Fruit fly (Drosophila melanogaster) whole organism, embryonic: Measurements from ENCODE around the gene Set2.
A peak's percentile ranks its signal among the peaks of the same experiment; 100 is the strongest.

Source experiments
- CG10209 ChIP-seq: fragments of 200-800 bp; sonication (Bioruptor generic); optimal IDR thresholded peaks from 3 replicates; lab custom pipeline; 2017; ENCODE audit warnings: missing biosample characterization, mild to moderate bottlenecking, missing genetic modification characterization, missing genetic modification reagents
- CG10267 ChIP-seq: fragments of 200-800 bp; sonication (Bioruptor generic); optimal IDR thresholded peaks from 2 replicates; lab custom pipeline; 2018; ENCODE audit warnings: missing biosample characterization, mild to moderate bottlenecking, missing genetic modification characterization, moderate library complexity
- CG10462 ChIP-seq: fragments of 200-800 bp; sonication (Bioruptor generic); optimal IDR thresholded peaks from 2 replicates; lab custom pipeline; 2016; ENCODE audit warnings: missing biosample characterization, missing genetic modification characterization
- CG11456 ChIP-seq: fragments of 200-800 bp; sonication (Bioruptor generic); IDR thresholded peaks from 3 replicates; pipeline ENCODE4 v1.3.6; 2022; ENCODE audit warnings: missing biosample characterization, missing genetic modification characterization
- CG14860 ChIP-seq: fragments of 200-800 bp; sonication (Bioruptor generic); IDR thresholded peaks from 3 replicates; pipeline ENCODE4 v1.3.6; 2022; ENCODE audit warnings: missing biosample characterization, missing genetic modification characterization; ENCODE audit not compliant: partially characterized antibody
- CG1647 ChIP-seq: fragments of 200-800 bp; sonication (Bioruptor generic); optimal IDR thresholded peaks from 3 replicates; lab custom pipeline; 2016; ENCODE audit warnings: missing biosample characterization, missing genetic modification characterization
- CG17568 ChIP-seq: fragments of 200-800 bp; sonication (Bioruptor generic); optimal IDR thresholded peaks from 2 replicates; lab custom pipeline; 2018; ENCODE audit warnings: missing biosample characterization, mild to moderate bottlenecking, missing genetic modification characterization, moderate library complexity
- CG18011 ChIP-seq: fragments of 200-800 bp; sonication (Bioruptor generic); optimal IDR thresholded peaks from 2 replicates; lab custom pipeline; 2017; ENCODE audit warnings: missing biosample characterization, missing genetic modification characterization, mild to moderate bottlenecking, moderate library complexity, missing genotype
- CG18599 ChIP-seq: fragments of 200-800 bp; sonication (Bioruptor generic); optimal IDR thresholded peaks from 3 replicates; lab custom pipeline; 2017; ENCODE audit warnings: missing biosample characterization, missing genetic modification characterization, mild to moderate bottlenecking, moderate library complexity, missing genetic modification reagents
- CG2202 ChIP-seq: fragments of 200-800 bp; sonication (Bioruptor generic); optimal IDR thresholded peaks from 2 replicates; lab custom pipeline; 2018; ENCODE audit warnings: missing biosample characterization, mild to moderate bottlenecking, missing genetic modification characterization
- CG3065 ChIP-seq: fragments of 200-800 bp; sonication (Bioruptor generic); optimal IDR thresholded peaks from 2 replicates; lab custom pipeline; 2016; ENCODE audit warnings: missing biosample characterization, missing genetic modification characterization
- CG3163 ChIP-seq: fragments of 200-800 bp; sonication (Bioruptor generic); optimal IDR thresholded peaks from 3 replicates; lab custom pipeline; 2016; ENCODE audit warnings: missing biosample characterization, missing genetic modification characterization
- CG34422 ChIP-seq: fragments of 200-800 bp; sonication (Bioruptor generic); IDR thresholded peaks from 3 replicates; pipeline ENCODE4 v1.3.6; 2022; ENCODE audit warnings: missing biosample characterization, missing genetic modification characterization
- CG3847 ChIP-seq: fragments of 200-800 bp; sonication (Bioruptor generic); IDR thresholded peaks from 2 replicates; pipeline ENCODE4 v1.3.6; 2022; ENCODE audit warnings: missing biosample characterization, missing genetic modification characterization
- CG42726 ChIP-seq: fragments of 200-800 bp; sonication (Bioruptor generic); IDR thresholded peaks from 2 replicates; pipeline ENCODE4 v1.3.6; 2022; ENCODE audit warnings: missing biosample characterization, missing genetic modification characterization; ENCODE audit not compliant: partially characterized antibody
- CG4617 ChIP-seq: fragments of 200-800 bp; sonication (Bioruptor generic); optimal IDR thresholded peaks from 3 replicates; lab custom pipeline; 2016; ENCODE audit warnings: missing biosample characterization, missing genetic modification characterization, borderline replicate concordance
- CG7271 ChIP-seq: fragments of 200-800 bp; sonication (Bioruptor generic); optimal IDR thresholded peaks from 2 replicates; lab custom pipeline; 2018; ENCODE audit warnings: missing biosample characterization, mild to moderate bottlenecking, missing genetic modification characterization, moderate library complexity
- CG9932 ChIP-seq: fragments of 200-800 bp; sonication (Bioruptor generic); IDR thresholded peaks from 2 replicates; pipeline ENCODE4 v1.3.6; 2022; ENCODE audit warnings: missing biosample characterization, missing genetic modification characterization
- Chrac-16 ChIP-seq: fragments of 200-800 bp; sonication (Bioruptor generic); optimal IDR thresholded peaks from 3 replicates; lab custom pipeline; 2016; ENCODE audit warnings: missing biosample characterization, missing genetic modification characterization
- CoRest ChIP-seq: fragments of 200-800 bp; sonication (Bioruptor generic); optimal IDR thresholded peaks from 3 replicates; lab custom pipeline; 2018; ENCODE audit warnings: missing biosample characterization, mild to moderate bottlenecking, missing genetic modification characterization, moderate library complexity
- Dad ChIP-seq: fragments of 200-800 bp; sonication (Bioruptor generic); optimal IDR thresholded peaks from 3 replicates; lab custom pipeline; 2016; ENCODE audit warnings: missing biosample characterization, missing genetic modification characterization
- Dip2 ChIP-seq: fragments of 200-800 bp; sonication (Bioruptor generic); IDR thresholded peaks from 2 replicates; pipeline ENCODE4 v1.3.6; 2022; ENCODE audit warnings: missing biosample characterization, missing genetic modification characterization
- Drgx ChIP-seq: fragments of 200-800 bp; sonication (Bioruptor generic); IDR thresholded peaks from 2 replicates; pipeline ENCODE4 v1.3.6; 2022; ENCODE audit warnings: missing biosample characterization, missing genetic modification characterization
- E2f1 ChIP-seq: fragments of 200-800 bp; sonication (Bioruptor generic); IDR thresholded peaks from 2 replicates; pipeline ENCODE4 v1.3.6; 2022; ENCODE audit warnings: missing biosample characterization, missing genetic modification characterization
- H2.0 ChIP-seq: fragments of 200-800 bp; sonication (Bioruptor generic); IDR thresholded peaks from 2 replicates; pipeline ENCODE4 v1.3.6; 2022; ENCODE audit warnings: missing biosample characterization, missing genetic modification characterization
- HLHmδ ChIP-seq: fragments of 200-800 bp; sonication (Bioruptor generic); optimal IDR thresholded peaks from 2 replicates; lab custom pipeline; 2018; ENCODE audit warnings: missing biosample characterization, mild to moderate bottlenecking, missing genetic modification characterization, moderate library complexity
- Hr3 ChIP-seq: fragments of 200-800 bp; sonication (Bioruptor generic); optimal IDR thresholded peaks from 3 replicates; lab custom pipeline; 2016; ENCODE audit warnings: missing biosample characterization, missing genetic modification characterization
- Jarid2 ChIP-seq: fragments of 200-800 bp; sonication (Bioruptor generic); optimal IDR thresholded peaks from 3 replicates; lab custom pipeline; 2017; ENCODE audit warnings: mild to moderate bottlenecking, missing biosample characterization, missing genetic modification reagents, missing genetic modification characterization
- Lim3 ChIP-seq: fragments of 200-800 bp; sonication (Bioruptor generic); IDR thresholded peaks from 2 replicates; pipeline ENCODE4 v1.3.6; 2022; ENCODE audit warnings: missing biosample characterization, missing genetic modification characterization
- Med ChIP-seq: fragments of 200-800 bp; sonication (Bioruptor generic); peaks from one replicate; lab custom pipeline; 2016; ENCODE audit warnings: missing biosample characterization, missing genetic modification characterization, mild to moderate bottlenecking, inconsistent platforms, moderate library complexity
- Myb ChIP-seq: fragments of 200-800 bp; sonication (Bioruptor generic); optimal IDR thresholded peaks from 2 replicates; lab custom pipeline; 2016; ENCODE audit warnings: missing biosample characterization, missing genetic modification characterization
- NC2α ChIP-seq: fragments of 200-800 bp; sonication (Bioruptor generic); optimal IDR thresholded peaks from 2 replicates; lab custom pipeline; 2016; ENCODE audit warnings: missing biosample characterization, missing genetic modification characterization
- NK7.1 ChIP-seq: fragments of 200-800 bp; sonication (Bioruptor generic); optimal IDR thresholded peaks from 3 replicates; lab custom pipeline; 2016; ENCODE audit warnings: missing biosample characterization, missing genetic modification characterization
- Rfx ChIP-seq: fragments of 200-800 bp; sonication (Bioruptor generic); IDR thresholded peaks from 2 replicates; pipeline ENCODE4 v1.3.6; 2022; ENCODE audit warnings: missing biosample characterization, missing genetic modification characterization
- Six4 ChIP-seq: fragments of 200-800 bp; sonication (Bioruptor generic); optimal IDR thresholded peaks from 2 replicates; lab custom pipeline; 2016; ENCODE audit warnings: missing biosample characterization, missing genetic modification characterization
- Tbp ChIP-seq: fragments of >200 bp; optimal IDR thresholded peaks from 2 replicates; lab custom pipeline; 2018; ENCODE audit warnings: missing biosample characterization, missing genetic modification characterization
- br ChIP-seq: fragments of >200 bp; optimal IDR thresholded peaks from 2 replicates; lab custom pipeline; 2017
- cato ChIP-seq: fragments of 200-800 bp; sonication (Bioruptor generic); optimal IDR thresholded peaks from 2 replicates; lab custom pipeline; 2016; ENCODE audit warnings: missing biosample characterization, missing genetic modification characterization, borderline replicate concordance
- gfzf ChIP-seq: fragments of 200-800 bp; sonication (Bioruptor generic); optimal IDR thresholded peaks from 2 replicates; lab custom pipeline; 2016; ENCODE audit warnings: missing biosample characterization, mild to moderate bottlenecking, missing genetic modification characterization, moderate library complexity
- gro ChIP-seq: fragments of 200-800 bp; sonication (Bioruptor generic); optimal IDR thresholded peaks from 2 replicates; lab custom pipeline; 2016; ENCODE audit warnings: missing biosample characterization, missing genetic modification characterization
- h ChIP-seq: fragments of >200 bp; optimal IDR thresholded peaks from 2 replicates; lab custom pipeline; 2017
- luna ChIP-seq: fragments of 200-800 bp; sonication (Bioruptor generic); optimal IDR thresholded peaks from 2 replicates; lab custom pipeline; 2016; ENCODE audit warnings: missing biosample characterization, missing genetic modification characterization
- pan ChIP-seq, 4 experiments: fragments of >200 bp in 3 of 4; fragments of 200-800 bp in 1 of 4; sonication (Bioruptor generic) in 1 of 4; optimal IDR thresholded peaks in 3 of 4; IDR thresholded peaks in 1 of 4; 2 replicates each; pipeline versions ENCODE4 v1.3.6 to Lab custom; 2017 to 2022; ENCODE audit warnings: missing biosample characterization in 2 of 4, missing genetic modification characterization in 2 of 4, mixed read lengths in 1 of 4
- pum ChIP-seq: fragments of 200-800 bp; sonication (Bioruptor generic); optimal IDR thresholded peaks from 2 replicates; lab custom pipeline; 2016; ENCODE audit warnings: missing biosample characterization, missing genetic modification characterization
- run ChIP-seq: fragments of 200-800 bp; sonication (Bioruptor generic); optimal IDR thresholded peaks from 3 replicates; lab custom pipeline; 2018; ENCODE audit warnings: missing biosample characterization, mild to moderate bottlenecking, missing genetic modification characterization
- sens-2 ChIP-seq: fragments of 200-800 bp; sonication (Bioruptor generic); IDR thresholded peaks from 2 replicates; pipeline ENCODE4 v1.3.6; 2022; ENCODE audit warnings: missing biosample characterization, missing genetic modification characterization
- sr ChIP-seq: fragments of 200-800 bp; sonication (Bioruptor generic); IDR thresholded peaks from 3 replicates; pipeline ENCODE4 v1.3.6; 2022; ENCODE audit warnings: missing biosample characterization, missing genetic modification characterization
- sug ChIP-seq: fragments of 200-800 bp; optimal IDR thresholded peaks from 2 replicates; lab custom pipeline; 2019; ENCODE audit warnings: missing biosample characterization, mild to moderate bottlenecking, missing genetic modification characterization, moderate library complexity
- usp ChIP-seq: fragments of >200 bp; optimal IDR thresholded peaks from 2 replicates; lab custom pipeline; 2017; ENCODE audit warnings: missing biosample characterization, missing genetic modification characterization
- wek ChIP-seq: fragments of 200-800 bp; sonication (Bioruptor generic); optimal IDR thresholded peaks from 3 replicates; lab custom pipeline; 2018; ENCODE audit warnings: missing biosample characterization, mild to moderate bottlenecking, missing genetic modification characterization, moderate library complexity
- yki ChIP-seq: fragments of >200 bp; optimal IDR thresholded peaks from 3 replicates; lab custom pipeline; 2018

Set2 gene

DNA sequence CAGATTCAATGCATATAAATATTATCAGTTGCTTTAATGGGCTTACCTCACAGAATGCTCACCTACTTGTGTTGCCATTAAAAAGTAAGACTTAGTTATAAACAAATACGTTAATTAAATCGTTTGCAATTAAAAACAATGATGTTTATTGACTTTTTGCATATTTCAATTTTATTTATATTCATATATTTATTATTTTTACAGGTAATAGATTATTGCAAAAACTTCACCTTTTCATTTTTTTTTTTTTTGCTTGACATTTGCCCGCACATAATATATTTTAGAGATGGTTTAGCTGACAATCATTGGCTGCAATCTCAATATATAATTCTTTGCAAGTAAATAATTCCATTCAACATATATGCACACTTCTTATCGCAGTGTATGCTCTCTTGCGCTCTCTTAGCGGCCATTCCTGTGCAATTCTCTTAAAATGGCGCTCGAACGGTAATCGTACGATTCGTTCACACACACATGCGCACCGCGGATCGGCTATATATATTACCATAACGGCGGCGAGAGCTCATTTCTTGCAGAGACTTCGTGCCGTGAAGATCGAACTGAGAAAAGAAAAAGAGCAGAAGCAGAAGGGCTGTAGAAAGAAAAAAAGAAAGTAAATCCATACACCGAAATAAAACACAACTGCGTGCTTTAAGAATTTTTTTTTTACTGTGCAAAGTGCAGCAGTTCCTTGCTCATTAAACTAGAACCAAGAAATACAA is 16.5 kb upstream of the Set2 start, which contains the start of gene Bcat (continued):
- TF ChIP-seq CG14860: no peak
- no peak for TF ChIP-seq Drgx (GFP tag; lab: Robert Waterston, UW)
- peak; percentile 60 for TF ChIP-seq CG10267 (tag; lab: Kevin White, UChicago)
- peak; percentile 17 for TF ChIP-seq Six4 (GFP tag; lab: Kevin White, UChicago)
- peak; percentile 4 for TF ChIP-seq CG10462
- TF ChIP-seq CG17568: no peak
- no peak for TF ChIP-seq CG42726 (GFP tag; lab: Robert Waterston, UW)
- no peak for TF ChIP-seq luna (GFP tag; lab: Kevin White, UChicago)
- TF ChIP-seq gfzf (GFP tag; lab: Kevin White, UChicago): no peak
- TF ChIP-seq CG7271 (tag; lab: Kevin White, UChicago): no peak
- peak; percentile 38 for TF ChIP-seq Chrac-16 (GFP tag; lab: Kevin White, UChicago)
- peak; percentile 54 for TF ChIP-seq cato (GFP tag; lab: Kevin White, UChicago)
- no peak for TF ChIP-seq CG1647 (GFP tag; lab: Kevin White, UChicago)
- TF ChIP-seq Myb: no peak
- peak; percentile 53 for TF ChIP-seq Jarid2
- TF ChIP-seq Lim3 (GFP tag; lab: Robert Waterston, UW): no peak
- peak; percentile 16 for TF ChIP-seq HLHmδ
- TF ChIP-seq usp: no peak
- no peak for TF ChIP-seq pan (optimal IDR thresholded peaks at IDR 0.05; lab: Kevin White, UChicago)
- TF ChIP-seq pan (GFP tag; optimal IDR thresholded peaks at IDR 0.05 in 1 of 2, IDR thresholded peaks at IDR 0.05 in 1 of 2): peak in 1 of 2 experiments; percentile 6
- TF ChIP-seq CG11456 (GFP tag; lab: Robert Waterston, UW): peak; percentile 63; the same call in 1 of the 3 replicates
- 0 out of 2 replicates have a peak, but pooled peaks have one; percentile 26 for TF ChIP-seq E2f1 (GFP tag; lab: Robert Waterston, UW)
- TF ChIP-seq Tbp (GFP tag; lab: Kevin White, UChicago): no peak
- TF ChIP-seq NK7.1 (GFP tag; lab: Kevin White, UChicago): no peak
- no peak for TF ChIP-seq h (lab: Kevin White, UChicago)
- TF ChIP-seq sr (GFP tag; lab: Robert Waterston, UW): no peak
- TF ChIP-seq br (lab: Kevin White, UChicago): no peak
- TF ChIP-seq CG10209 (GFP tag; lab: Kevin White, UChicago): peak; percentile 82
- TF ChIP-seq Dip2: no peak
- TF ChIP-seq wek (GFP tag; lab: Kevin White, UChicago): no peak
- TF ChIP-seq CG3163 (GFP tag; lab: Kevin White, UChicago): peak; percentile 96
- TF ChIP-seq Med (GFP tag; lab: Kevin White, UChicago): peak; percentile 87
- no peak for TF ChIP-seq CG34422 (GFP tag; lab: Robert Waterston, UW)
- peak; percentile 89 for TF ChIP-seq CoRest (tag; lab: Kevin White, UChicago)
- TF ChIP-seq CG18599 (GFP tag; lab: Kevin White, UChicago): peak; percentile 70
- no peak for TF ChIP-seq pum (GFP tag; lab: Kevin White, UChicago)
- no peak for TF ChIP-seq CG2202
- peak; percentile 4 for TF ChIP-seq NC2α
- peak; percentile 72 for TF ChIP-seq Hr3
- no peak for TF ChIP-seq sens-2 (GFP tag; lab: Robert Waterston, UW)
- no peak for TF ChIP-seq yki (lab: Kevin White, UChicago)
- TF ChIP-seq sug (tag; lab: Kevin White, UChicago): peak; percentile 18
- peak; percentile 60 for TF ChIP-seq CG3847 (GFP tag; lab: Robert Waterston, UW)
- TF ChIP-seq Dad (GFP tag; lab: Kevin White, UChicago): no peak
- no peak for TF ChIP-seq CG3065
- TF ChIP-seq run: peak; percentile 11
- no peak for TF ChIP-seq H2.0
- peak; percentile 68; the same call in 1 of the 2 replicates for TF ChIP-seq Rfx
- TF ChIP-seq CG18011: peak; percentile 32
- TF ChIP-seq CG9932 (GFP tag; lab: Robert Waterston, UW): peak; percentile 64
- TF ChIP-seq CG4617 (GFP tag; lab: Kevin White, UChicago): no peak
- TF ChIP-seq gro (GFP tag; lab: Kevin White, UChicago): no peak
